Worm (Caenorhabditis elegans) whole organism, young adult: Measurements from ENCODE around the gene faah-5.

ENCODE experiments used
- F57C9.4 ChIP-seq: sonication (generic microtip); optimal IDR thresholded peaks from 2 replicates; lab custom pipeline; 2017; ENCODE audit warnings: mild to moderate bottlenecking, missing genetic modification characterization, missing compliant biosample characterization
- die-1 ChIP-seq: sonication (generic microtip); optimal IDR thresholded peaks from 2 replicates; lab custom pipeline; 2016; ENCODE audit warnings: missing genotype, mild to moderate bottlenecking, missing genetic modification characterization, missing compliant biosample characterization
- mxl-1 ChIP-seq: sonication (generic microtip); optimal IDR thresholded peaks from 2 replicates; lab custom pipeline; 2016; ENCODE audit warnings: missing genetic modification characterization, missing compliant biosample characterization
- sdz-38 ChIP-seq: sonication (generic microtip); optimal IDR thresholded peaks from 2 replicates; lab custom pipeline; 2016; ENCODE audit warnings: missing genotype, missing genetic modification characterization, missing compliant biosample characterization
- unc-130 ChIP-seq: sonication (generic microtip); optimal IDR thresholded peaks from 2 replicates; lab custom pipeline; 2016; ENCODE audit warnings: missing genetic modification reagents, missing genetic modification characterization, missing compliant biosample characterization

- TF ChIP-seq mxl-1 (tag; lab: Kevin White, UChicago): no peak
- TF ChIP-seq die-1 (tag; lab: Kevin White, UChicago): no peak
- no peak for TF ChIP-seq unc-130
- no peak for TF ChIP-seq sdz-38
- TF ChIP-seq F57C9.4 (tag; lab: Kevin White, UChicago): no peak
These were observed 47.3 kb upstream of the faah-5 start for ce11 chrIII:11938525-11938924.
